Fruit fly (Drosophila melanogaster) whole organism, embryonic: Measurements from ENCODE around the gene Gem2.

ENCODE experiments used
- ATbp ChIP-seq: fragments of 200-800 bp; sonication (Bioruptor generic); optimal IDR thresholded peaks from 2 replicates; lab custom pipeline; 2017; ENCODE audit warnings: missing biosample characterization, mild to moderate bottlenecking, missing genetic modification characterization, missing genetic modification reagents
- Asciz ChIP-seq: fragments of 200-800 bp; sonication (Bioruptor generic); optimal IDR thresholded peaks from 2 replicates; lab custom pipeline; 2017; ENCODE audit warnings: missing biosample characterization, mild to moderate bottlenecking, missing genetic modification characterization, missing genetic modification reagents
- CG10147 ChIP-seq: fragments of 200-800 bp; sonication (Bioruptor generic); optimal IDR thresholded peaks from 2 replicates; lab custom pipeline; 2019; ENCODE audit warnings: missing biosample characterization, mild to moderate bottlenecking, missing genetic modification characterization, moderate library complexity
- CG1024 ChIP-seq: fragments of 200-800 bp; sonication (Bioruptor generic); IDR thresholded peaks from 2 replicates; pipeline ENCODE4 v1.3.6; 2022; ENCODE audit warnings: missing biosample characterization, missing genetic modification characterization
- CG10543 ChIP-seq: fragments of 200-800 bp; sonication (Bioruptor generic); optimal IDR thresholded peaks from 3 replicates; lab custom pipeline; 2017; ENCODE audit warnings: missing biosample characterization, mild to moderate bottlenecking, missing genetic modification characterization, moderate library complexity
- CG10654 ChIP-seq: fragments of 200-800 bp; sonication (Bioruptor generic); optimal IDR thresholded peaks from 2 replicates; lab custom pipeline; 2016; ENCODE audit warnings: missing biosample characterization, missing genetic modification characterization
- CG11695 ChIP-seq: fragments of 200-800 bp; sonication (Bioruptor generic); IDR thresholded peaks from 3 replicates; pipeline ENCODE4 v1.3.6; 2022; ENCODE audit warnings: missing biosample characterization, missing genetic modification characterization
- CG12104 ChIP-seq: fragments of 200-800 bp; sonication (Bioruptor generic); optimal IDR thresholded peaks from 3 replicates; lab custom pipeline; 2016; ENCODE audit warnings: missing biosample characterization, missing genetic modification characterization
- CG12391 ChIP-seq: fragments of 200-800 bp; sonication (Bioruptor generic); optimal IDR thresholded peaks from 3 replicates; lab custom pipeline; 2018; ENCODE audit warnings: missing biosample characterization, mild to moderate bottlenecking, missing genetic modification characterization, moderate library complexity
- CG13624 ChIP-seq: fragments of 200-800 bp; sonication (Bioruptor generic); optimal IDR thresholded peaks from 2 replicates; lab custom pipeline; 2016; ENCODE audit warnings: missing biosample characterization, missing genetic modification characterization
- CG14014 ChIP-seq: fragments of 200-800 bp; sonication (Bioruptor generic); IDR thresholded peaks from 2 replicates; pipeline ENCODE4 v1.3.6; 2022; ENCODE audit warnings: missing biosample characterization, missing genetic modification characterization
- CG17359 ChIP-seq: fragments of 200-800 bp; sonication (Bioruptor generic); optimal IDR thresholded peaks from 3 replicates; lab custom pipeline; 2018; ENCODE audit warnings: missing biosample characterization, mild to moderate bottlenecking, missing genetic modification characterization, moderate library complexity
- CG17568 ChIP-seq: fragments of 200-800 bp; sonication (Bioruptor generic); optimal IDR thresholded peaks from 2 replicates; lab custom pipeline; 2018; ENCODE audit warnings: missing biosample characterization, mild to moderate bottlenecking, missing genetic modification characterization, moderate library complexity
- CG4282 ChIP-seq: fragments of 200-800 bp; sonication (Bioruptor generic); optimal IDR thresholded peaks from 2 replicates; lab custom pipeline; 2016; ENCODE audit warnings: missing biosample characterization, missing genetic modification characterization
- CG4854 ChIP-seq: fragments of 200-800 bp; sonication (Bioruptor generic); optimal IDR thresholded peaks from 2 replicates; lab custom pipeline; 2016; ENCODE audit warnings: missing biosample characterization, missing genetic modification characterization, inconsistent platforms
- CG5180 ChIP-seq: fragments of 200-800 bp; sonication (Bioruptor generic); optimal IDR thresholded peaks from 3 replicates; lab custom pipeline; 2017; ENCODE audit warnings: missing biosample characterization, missing genetic modification characterization, mild to moderate bottlenecking, moderate library complexity, missing genetic modification reagents
- CG7556 ChIP-seq: fragments of 200-800 bp; sonication (Bioruptor generic); optimal IDR thresholded peaks from 2 replicates; lab custom pipeline; 2017; ENCODE audit warnings: missing biosample characterization, mild to moderate bottlenecking, missing genetic modification characterization
- Dref ChIP-seq: fragments of 200-800 bp; sonication (Bioruptor generic); IDR thresholded peaks from 2 replicates; pipeline ENCODE4 v1.3.6; 2022; ENCODE audit warnings: missing biosample characterization, missing genetic modification characterization
- E2f2 ChIP-seq: fragments of 200-800 bp; sonication (Bioruptor generic); IDR thresholded peaks from 2 replicates; pipeline ENCODE4 v1.3.6; 2022; ENCODE audit warnings: missing biosample characterization, missing genetic modification characterization
- Sin3A ChIP-seq: fragments of >200 bp; optimal IDR thresholded peaks from 2 replicates; lab custom pipeline; 2018
- Trl ChIP-seq, 3 experiments: fragments of >200 bp in 2 of 3; fragments of 200-800 bp in 1 of 3; sonication (Bioruptor generic) in 1 of 3; optimal IDR thresholded peaks; 2 replicates in 1 of 3; 3 replicates in 2 of 3; lab custom pipeline; 2016 to 2017; ENCODE audit warnings: missing biosample characterization in 1 of 3, missing genetic modification characterization in 1 of 3
- Xbp1 ChIP-seq: fragments of 200-800 bp; sonication (Bioruptor generic); optimal IDR thresholded peaks from 3 replicates; lab custom pipeline; 2016; ENCODE audit warnings: missing biosample characterization, mild to moderate bottlenecking, missing genetic modification characterization
- ac ChIP-seq: fragments of 200-800 bp; sonication (Bioruptor generic); optimal IDR thresholded peaks from 3 replicates; lab custom pipeline; 2017; ENCODE audit warnings: missing biosample characterization, mild to moderate bottlenecking, missing genetic modification characterization
- ap ChIP-seq: fragments of 200-800 bp; sonication (Bioruptor generic); IDR thresholded peaks from 2 replicates; pipeline ENCODE4 v1.3.6; 2022; ENCODE audit warnings: missing biosample characterization, missing genetic modification characterization
- corto ChIP-seq: fragments of 200-800 bp; sonication (Bioruptor generic); optimal IDR thresholded peaks from 2 replicates; lab custom pipeline; 2016; ENCODE audit warnings: missing biosample characterization, mild to moderate bottlenecking, missing genetic modification characterization, moderate library complexity
- croc ChIP-seq: fragments of 200-800 bp; sonication (Bioruptor generic); conservative IDR thresholded peaks from 3 replicates; pipeline ENCODE4 v1.3.6; 2022; ENCODE audit warnings: missing biosample characterization, missing genetic modification characterization
- danr ChIP-seq: fragments of 200-800 bp; sonication (Bioruptor generic); IDR thresholded peaks from 2 replicates; pipeline ENCODE4 v1.3.6; 2022; ENCODE audit warnings: missing biosample characterization, missing genetic modification characterization
- ems ChIP-seq: fragments of 200-800 bp; sonication (Bioruptor generic); optimal IDR thresholded peaks from 3 replicates; lab custom pipeline; 2016; ENCODE audit warnings: missing biosample characterization, missing genetic modification characterization
- eve ChIP-seq, 2 experiments: fragments of >200 bp; optimal IDR thresholded peaks; 2 replicates each; lab custom pipeline; 2017; ENCODE audit warnings: missing biosample characterization in 2 of 2, missing genetic modification characterization in 2 of 2
- exex ChIP-seq: fragments of 200-800 bp; sonication (Bioruptor generic); optimal IDR thresholded peaks from 4 replicates; lab custom pipeline; 2018; ENCODE audit warnings: missing biosample characterization, mild to moderate bottlenecking, missing genetic modification characterization, moderate library complexity
- gcm ChIP-seq: fragments of 200-800 bp; sonication (Bioruptor generic); optimal IDR thresholded peaks from 2 replicates; lab custom pipeline; 2019; ENCODE audit warnings: missing biosample characterization, mild to moderate bottlenecking, missing genetic modification characterization, moderate library complexity
- gem ChIP-seq: fragments of 200-800 bp; sonication (Bioruptor generic); optimal IDR thresholded peaks from 2 replicates; lab custom pipeline; 2019; ENCODE audit warnings: missing biosample characterization, mild to moderate bottlenecking, missing genetic modification characterization, moderate library complexity
- grn ChIP-seq: fragments of 200-800 bp; sonication (Bioruptor generic); optimal IDR thresholded peaks from 3 replicates; lab custom pipeline; 2017; ENCODE audit warnings: missing biosample characterization, missing genetic modification characterization
- h ChIP-seq: fragments of >200 bp; optimal IDR thresholded peaks from 2 replicates; lab custom pipeline; 2017
- ham ChIP-seq: fragments of 200-800 bp; sonication (Bioruptor generic); IDR thresholded peaks from 2 replicates; pipeline ENCODE4 v1.3.6; 2022; ENCODE audit warnings: missing biosample characterization, missing genetic modification characterization
- insv ChIP-seq, 2 experiments: fragments of 200-800 bp; sonication (Bioruptor generic); optimal IDR thresholded peaks; 3 replicates each; lab custom pipeline; 2016 to 2018; ENCODE audit warnings: missing biosample characterization in 2 of 2, missing genetic modification characterization in 2 of 2
- maf-S ChIP-seq: fragments of 200-800 bp; sonication (Bioruptor generic); optimal IDR thresholded peaks from 2 replicates; lab custom pipeline; 2016; ENCODE audit warnings: missing biosample characterization, missing genetic modification characterization
- pan ChIP-seq, 4 experiments: fragments of >200 bp in 3 of 4; fragments of 200-800 bp in 1 of 4; sonication (Bioruptor generic) in 1 of 4; optimal IDR thresholded peaks in 3 of 4; IDR thresholded peaks in 1 of 4; 2 replicates each; pipeline versions ENCODE4 v1.3.6 to Lab custom; 2017 to 2022; ENCODE audit warnings: missing biosample characterization in 2 of 4, missing genetic modification characterization in 2 of 4, mixed read lengths in 1 of 4
- pho ChIP-seq: fragments of 200-800 bp; sonication (Bioruptor generic); optimal IDR thresholded peaks from 2 replicates; lab custom pipeline; 2016; ENCODE audit warnings: missing biosample characterization, missing genetic modification characterization
- phol ChIP-seq: fragments of 200-800 bp; sonication (Bioruptor generic); optimal IDR thresholded peaks from 3 replicates; lab custom pipeline; 2018; ENCODE audit warnings: missing biosample characterization, mild to moderate bottlenecking, missing genetic modification characterization, moderate library complexity
- prd ChIP-seq, 3 experiments: fragments of >200 bp in 2 of 3; fragments of 200-800 bp in 1 of 3; sonication (Bioruptor generic) in 1 of 3; optimal IDR thresholded peaks in 2 of 3; IDR thresholded peaks in 1 of 3; 2 replicates in 2 of 3; 3 replicates in 1 of 3; pipeline versions ENCODE4 v1.3.6 to Lab custom; 2017 to 2022; ENCODE audit warnings: missing biosample characterization in 1 of 3, missing genetic modification characterization in 1 of 3
- pros ChIP-seq: fragments of 200-800 bp; sonication (Bioruptor generic); optimal IDR thresholded peaks from 3 replicates; lab custom pipeline; 2019; ENCODE audit warnings: missing biosample characterization, mild to moderate bottlenecking, missing genetic modification characterization, moderate library complexity
- sc ChIP-seq, 3 experiments: fragments of >200 bp in 2 of 3; fragments of 200-800 bp in 1 of 3; sonication (Bioruptor generic) in 1 of 3; optimal IDR thresholded peaks; 2 replicates in 2 of 3; 3 replicates in 1 of 3; lab custom pipeline; 2017; ENCODE audit warnings: mild to moderate bottlenecking in 1 of 3, missing biosample characterization in 1 of 3, missing genetic modification characterization in 1 of 3, missing genetic modification reagents in 1 of 3
- sna ChIP-seq: fragments of 200-800 bp; sonication (Bioruptor generic); IDR thresholded peaks from 2 replicates; pipeline ENCODE4 v1.3.6; 2022; ENCODE audit warnings: missing biosample characterization, missing genetic modification characterization; ENCODE audit not compliant: partially characterized antibody
- stc ChIP-seq: fragments of 200-800 bp; sonication (Bioruptor generic); IDR thresholded peaks from 2 replicates; pipeline ENCODE4 v1.3.6; 2022; ENCODE audit warnings: missing biosample characterization, missing genetic modification characterization
- toy ChIP-seq: fragments of 200-800 bp; sonication (Bioruptor generic); IDR thresholded peaks from 2 replicates; pipeline ENCODE4 v1.3.6; 2022; ENCODE audit warnings: missing biosample characterization, missing genetic modification characterization
- tx ChIP-seq: fragments of 200-800 bp; sonication (Bioruptor generic); optimal IDR thresholded peaks from 2 replicates; lab custom pipeline; 2016; ENCODE audit warnings: missing biosample characterization, missing genetic modification characterization

Gene Gem2

DNA sequence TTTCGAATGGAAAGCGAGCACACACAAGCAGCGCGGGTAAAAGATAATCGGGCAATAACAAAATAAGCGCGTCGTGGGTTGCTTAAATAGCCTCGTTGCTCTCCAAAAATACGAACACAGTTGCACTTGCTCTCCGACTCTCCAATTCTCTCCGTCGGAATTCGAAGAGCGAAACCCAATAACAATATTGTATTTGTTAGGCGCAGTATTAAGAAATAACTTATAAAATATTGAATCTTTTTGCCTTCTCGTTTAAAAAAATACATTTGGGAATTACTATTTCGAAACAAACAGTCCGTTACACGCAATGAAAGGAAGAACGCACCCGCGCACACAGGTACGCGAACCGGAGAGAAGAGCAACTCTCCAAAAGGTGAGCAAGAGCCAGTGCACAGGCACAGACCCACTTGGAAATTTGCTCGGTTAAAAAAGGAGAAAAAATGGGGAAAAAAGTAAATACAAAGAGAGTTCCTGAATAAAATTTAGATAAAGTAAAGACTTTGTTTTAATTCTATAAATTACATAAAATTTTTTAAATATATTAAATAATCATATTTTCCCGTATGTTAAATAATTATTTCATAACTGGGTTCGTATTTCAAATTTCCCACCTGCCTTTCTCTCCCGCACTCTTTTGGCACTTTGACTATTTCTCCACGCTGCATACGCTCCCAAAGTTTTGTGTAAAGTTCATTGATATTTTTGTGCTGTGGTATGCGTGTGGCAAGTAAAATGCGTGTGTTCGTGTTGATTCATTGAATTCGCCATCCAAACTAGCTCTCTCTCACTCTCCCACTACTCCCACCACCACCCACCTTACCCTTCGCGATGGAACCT is 13.6 kb downstream of the Gem2 start, which contains the start of gene Mkp3 (continued):
- TF ChIP-seq CG14014 (GFP tag; lab: Robert Waterston, UW) = peak; percentile 91
- no peak for TF ChIP-seq Dref (GFP tag; lab: Robert Waterston, UW)
- TF ChIP-seq h (lab: Kevin White, UChicago) = no peak
- TF ChIP-seq CG17359 (tag; lab: Kevin White, UChicago) = peak; percentile 89
- TF ChIP-seq gem (tag; lab: Kevin White, UChicago) = peak; percentile 95
- peak; percentile 91 to 94 for TF ChIP-seq Trl (optimal IDR thresholded peaks at IDR 0.05; lab: Kevin White, UChicago)
- TF ChIP-seq Trl (GFP tag; optimal IDR thresholded peaks at IDR 0.05; lab: Kevin White, UChicago) = peak; percentile 33
- TF ChIP-seq toy (GFP tag; lab: Robert Waterston, UW) = peak; percentile 83
- peak; percentile 63 for TF ChIP-seq exex (tag; lab: Kevin White, UChicago)
- TF ChIP-seq pan (optimal IDR thresholded peaks at IDR 0.05; lab: Kevin White, UChicago) = no peak
- peak in 1 of 2 experiments; percentile 93 for TF ChIP-seq pan (GFP tag; optimal IDR thresholded peaks at IDR 0.05 in 1 of 2, IDR thresholded peaks at IDR 0.05 in 1 of 2)
- peak; percentile 91 for TF ChIP-seq CG10543 (GFP tag; lab: Kevin White, UChicago)
- no peak for TF ChIP-seq CG13624 (GFP tag; lab: Kevin White, UChicago)
- no peak for TF ChIP-seq prd (optimal IDR thresholded peaks at IDR 0.05; lab: Kevin White, UChicago)
- peak; percentile 87 for TF ChIP-seq prd (GFP tag; IDR thresholded peaks at IDR 0.05; lab: Robert Waterston, UW)
- TF ChIP-seq CG1024 = peak; percentile 43; the same call in 1 of the 2 replicates
- TF ChIP-seq Sin3A (lab: Kevin White, UChicago) = no peak
- peak; percentile 75; the same call in 1 of the 2 replicates for TF ChIP-seq danr (GFP tag; lab: Robert Waterston, UW)
- TF ChIP-seq tx (GFP tag; lab: Kevin White, UChicago) = no peak
- peak; percentile 5 for TF ChIP-seq ems (GFP tag; lab: Kevin White, UChicago)
- peak; percentile 59 for TF ChIP-seq corto (GFP tag; lab: Kevin White, UChicago)
- peak; percentile 41 for TF ChIP-seq ham (GFP tag; lab: Robert Waterston, UW)
- TF ChIP-seq grn (GFP tag; lab: Kevin White, UChicago) = no peak
- peak; percentile 76 for TF ChIP-seq ap (GFP tag; lab: Robert Waterston, UW)
- TF ChIP-seq stc (GFP tag; lab: Robert Waterston, UW) = peak; percentile 93
- peak; percentile 68; the same call in 1 of the 3 replicates for TF ChIP-seq croc (GFP tag; lab: Robert Waterston, UW)
- no peak for TF ChIP-seq pros (GFP tag; lab: Kevin White, UChicago)
- TF ChIP-seq CG17568 = peak; percentile 85
- TF ChIP-seq CG10147 (GFP tag; lab: Kevin White, UChicago) = peak; percentile 93
- TF ChIP-seq gcm = peak; percentile 90
- TF ChIP-seq sc (optimal IDR thresholded peaks at IDR 0.05; lab: Kevin White, UChicago) = no peak
- peak; percentile 65 for TF ChIP-seq sc (GFP tag; optimal IDR thresholded peaks at IDR 0.05; lab: Kevin White, UChicago)
- TF ChIP-seq ATbp (GFP tag; lab: Kevin White, UChicago) = peak; percentile 90
- TF ChIP-seq CG12104 (GFP tag; lab: Kevin White, UChicago) = peak; percentile 78
- TF ChIP-seq ac (GFP tag; lab: Kevin White, UChicago) = no peak
- peak; percentile 96 for TF ChIP-seq CG11695 (GFP tag; lab: Robert Waterston, UW)
- TF ChIP-seq E2f2 = peak; percentile 74
- TF ChIP-seq sna (GFP tag; lab: Robert Waterston, UW) = no peak
- TF ChIP-seq CG12391 (tag; lab: Kevin White, UChicago) = peak; percentile 91
- TF ChIP-seq Xbp1 (GFP tag; lab: Kevin White, UChicago) = peak; percentile 71
- no peak for TF ChIP-seq maf-S (GFP tag; lab: Kevin White, UChicago)
- TF ChIP-seq CG10654 (GFP tag; lab: Kevin White, UChicago) = peak; percentile 71
- TF ChIP-seq pho (GFP tag; lab: Kevin White, UChicago) = no peak
- TF ChIP-seq Asciz (GFP tag; lab: Kevin White, UChicago) = peak; percentile 86
- peak in 1 of 2 experiments; percentile 75 for TF ChIP-seq eve (GFP tag; optimal IDR thresholded peaks at IDR 0.05; lab: Kevin White, UChicago)
- no peak for TF ChIP-seq CG4854 (GFP tag; lab: Kevin White, UChicago)
- TF ChIP-seq CG5180 (GFP tag; lab: Kevin White, UChicago) = peak; percentile 70
- TF ChIP-seq CG7556 (GFP tag; lab: Kevin White, UChicago) = peak; percentile 96
- TF ChIP-seq phol (tag; lab: Kevin White, UChicago) = peak; percentile 86
- TF ChIP-seq insv (GFP tag; optimal IDR thresholded peaks at IDR 0.05; lab: Kevin White, UChicago) = peak in 1 of 2 experiments; percentile 41
- no peak for TF ChIP-seq CG4282
